Worm (Caenorhabditis elegans) whole organism, L1 larva: Measurements from ENCODE around the gene F42A10.9.

ENCODE experiments used
- C16A3.4 ChIP-seq: fragments of 150-350 bp; optimal IDR thresholded peaks from 2 replicates; lab custom pipeline; 2014; ENCODE audit warnings: missing biosample characterization, missing genetic modification characterization
- blmp-1 ChIP-seq: fragments of 150-350 bp; optimal IDR thresholded peaks from 2 replicates; lab custom pipeline; 2014; ENCODE audit warnings: missing biosample characterization, missing genetic modification characterization
- ceh-8 ChIP-seq: fragments of 200-800 bp; sonication (Bioruptor generic); optimal IDR thresholded peaks from 2 replicates; lab custom pipeline; 2018; ENCODE audit warnings: mild to moderate bottlenecking, missing genetic modification characterization, moderate library complexity, missing compliant biosample characterization
- ceh-82 ChIP-seq, 3 experiments: fragments of 150-350 bp in 1 of 3; sonication (generic microtip) in 2 of 3; optimal IDR thresholded peaks; 2 replicates each; lab custom pipeline; 2014 to 2017; ENCODE audit warnings: missing biosample characterization in 3 of 3, missing genetic modification characterization in 3 of 3
- ceh-90 ChIP-seq: sonication (generic microtip); optimal IDR thresholded peaks from 2 replicates; lab custom pipeline; 2016; ENCODE audit warnings: missing genetic modification characterization, missing compliant biosample characterization
- dpl-1 ChIP-seq, 3 experiments: fragments of 150-350 bp in 2 of 3; sonication (generic microtip) in 1 of 3; optimal IDR thresholded peaks; 2 replicates each; lab custom pipeline; 2014 to 2017; ENCODE audit warnings: missing biosample characterization in 3 of 3, missing genetic modification characterization in 3 of 3, missing genetic modification reagents in 3 of 3
- dsc-1 ChIP-seq: sonication (generic microtip); optimal IDR thresholded peaks from 2 replicates; lab custom pipeline; 2016; ENCODE audit warnings: mild to moderate bottlenecking, missing genetic modification characterization, missing compliant biosample characterization
- efl-3 ChIP-seq: fragments of 200-800 bp; sonication (Bioruptor generic); optimal IDR thresholded peaks from 2 replicates; lab custom pipeline; 2018; ENCODE audit warnings: mild to moderate bottlenecking, missing genetic modification characterization, missing compliant biosample characterization
- egl-27 ChIP-seq, 2 experiments: fragments of 150-350 bp in 1 of 2; sonication (generic microtip); optimal IDR thresholded peaks; 3 replicates each; lab custom pipeline; 2017 to 2018; ENCODE audit warnings: missing biosample characterization in 2 of 2, missing genetic modification characterization in 2 of 2, missing genetic modification reagents in 2 of 2
- elt-2 ChIP-seq: sonication (generic microtip); optimal IDR thresholded peaks from 2 replicates; lab custom pipeline; 2016; ENCODE audit warnings: missing genetic modification characterization, mild to moderate bottlenecking, inconsistent platforms, missing compliant biosample characterization, missing genetic modification reagents
- elt-3 ChIP-seq, 6 experiments: fragments of 150-350 bp in 1 of 6; sonication (generic microtip); optimal IDR thresholded peaks; 2 replicates each; lab custom pipeline; 2017 to 2018; ENCODE audit warnings: missing biosample characterization in 6 of 6, missing genetic modification characterization in 6 of 6, inconsistent platforms in 1 of 6
- fkh-10 ChIP-seq: sonication (generic microtip); optimal IDR thresholded peaks from 2 replicates; lab custom pipeline; 2017; ENCODE audit warnings: missing biosample characterization, missing genetic modification reagents, missing genetic modification characterization
- fkh-8 ChIP-seq: sonication (generic microtip); optimal IDR thresholded peaks from 2 replicates; lab custom pipeline; 2016; ENCODE audit warnings: mild to moderate bottlenecking, missing genetic modification characterization, missing compliant biosample characterization
- hlh-17 ChIP-seq: fragments of 200-800 bp; sonication (Bioruptor generic); optimal IDR thresholded peaks from 2 replicates; lab custom pipeline; 2018; ENCODE audit warnings: missing genetic modification characterization, mild to moderate bottlenecking, missing compliant biosample characterization, moderate library complexity, borderline replicate concordance
- hpl-2 ChIP-seq: fragments of 150-350 bp; optimal IDR thresholded peaks from 2 replicates; lab custom pipeline; 2014; ENCODE audit warnings: missing biosample characterization, missing genetic modification reagents, missing genetic modification characterization
- irx-1 ChIP-seq: sonication (generic microtip); optimal IDR thresholded peaks from 2 replicates; lab custom pipeline; 2016; ENCODE audit warnings: missing genetic modification characterization, missing compliant biosample characterization
- isw-1 ChIP-seq: fragments of 200-800 bp; sonication (Bioruptor generic); IDR thresholded peaks from 2 replicates; pipeline ENCODE4 v1.3.6; 2022; ENCODE audit warnings: missing genetic modification characterization, missing compliant biosample characterization
- jun-1 ChIP-seq: fragments of 150-350 bp; optimal IDR thresholded peaks from 2 replicates; lab custom pipeline; 2014; ENCODE audit warnings: missing biosample characterization, missing genetic modification reagents, missing genetic modification characterization
- lin-14 ChIP-seq: fragments of 200-800 bp; sonication (Bioruptor generic); optimal IDR thresholded peaks from 2 replicates; lab custom pipeline; 2018; ENCODE audit warnings: mild to moderate bottlenecking, missing genetic modification characterization, moderate library complexity, missing compliant biosample characterization
- lsy-2 ChIP-seq, 2 experiments: fragments of 150-350 bp; optimal IDR thresholded peaks; 2 replicates each; lab custom pipeline; 2014; ENCODE audit warnings: missing biosample characterization in 2 of 2, missing genetic modification characterization in 2 of 2
- mab-9 ChIP-seq: fragments of 200-800 bp; sonication (Bioruptor generic); IDR thresholded peaks from 2 replicates; pipeline ENCODE4 v1.3.6; 2022; ENCODE audit warnings: missing genetic modification reagents, missing genetic modification characterization, missing compliant biosample characterization
- mdl-1 ChIP-seq, 2 experiments: fragments of 150-350 bp; optimal IDR thresholded peaks; 2 replicates each; lab custom pipeline; 2014 to 2017; ENCODE audit warnings: missing biosample characterization in 2 of 2, missing genetic modification characterization in 2 of 2, inconsistent platforms in 1 of 2
- mep-1 ChIP-seq: fragments of 150-350 bp; optimal IDR thresholded peaks from 2 replicates; lab custom pipeline; 2014; ENCODE audit warnings: missing biosample characterization, missing genetic modification characterization
- nhr-19 ChIP-seq: fragments of 200-800 bp; sonication (Bioruptor generic); conservative IDR thresholded peaks from 2 replicates; pipeline ENCODE4 v1.3.6; 2022; ENCODE audit warnings: missing genetic modification characterization, missing compliant biosample characterization
- nhr-20 ChIP-seq: sonication (generic microtip); optimal IDR thresholded peaks from 2 replicates; lab custom pipeline; 2016; ENCODE audit warnings: mild to moderate bottlenecking, missing genetic modification characterization, missing compliant biosample characterization
- nhr-28 ChIP-seq: fragments of 150-350 bp; optimal IDR thresholded peaks from 2 replicates; lab custom pipeline; 2014; ENCODE audit warnings: missing biosample characterization, missing genetic modification characterization
- nhr-47 ChIP-seq: sonication (generic microtip); optimal IDR thresholded peaks from 2 replicates; lab custom pipeline; 2016; ENCODE audit warnings: mild to moderate bottlenecking, missing genetic modification characterization, moderate library complexity, missing compliant biosample characterization
- nhr-71 ChIP-seq: sonication (generic microtip); optimal IDR thresholded peaks from 2 replicates; lab custom pipeline; 2016; ENCODE audit warnings: mild to moderate bottlenecking, missing genetic modification characterization, moderate library complexity, missing compliant biosample characterization
- nhr-77 ChIP-seq: fragments of 150-350 bp; optimal IDR thresholded peaks from 2 replicates; lab custom pipeline; 2014; ENCODE audit warnings: missing biosample characterization, missing genetic modification characterization
- nhr-85 ChIP-seq: sonication (generic microtip); peaks from one replicate; lab custom pipeline; 2016; ENCODE audit warnings: missing genetic modification characterization, inconsistent platforms, missing compliant biosample characterization
- nhr-90 ChIP-seq: sonication (generic microtip); optimal IDR thresholded peaks from 2 replicates; lab custom pipeline; 2016; ENCODE audit warnings: mild to moderate bottlenecking, missing genetic modification characterization, missing compliant biosample characterization; ENCODE audit not compliant: poor library complexity
- pag-3 ChIP-seq: sonication (generic microtip); optimal IDR thresholded peaks from 2 replicates; lab custom pipeline; 2017; ENCODE audit warnings: missing genetic modification characterization, mild to moderate bottlenecking, missing compliant biosample characterization, antibody characterized with exemption, borderline replicate concordance; ENCODE audit not compliant: insufficient read depth
- pax-3 ChIP-seq: fragments of 200-800 bp; sonication (Bioruptor generic); optimal IDR thresholded peaks from 2 replicates; lab custom pipeline; 2018; ENCODE audit warnings: mild to moderate bottlenecking, missing genetic modification characterization, moderate library complexity, missing compliant biosample characterization
- pqm-1 ChIP-seq: sonication (generic microtip); optimal IDR thresholded peaks from 3 replicates; lab custom pipeline; 2017; ENCODE audit warnings: missing biosample characterization, missing genetic modification characterization
- snu-23 ChIP-seq: sonication (generic microtip); optimal IDR thresholded peaks from 2 replicates; lab custom pipeline; 2016; ENCODE audit warnings: missing genetic modification characterization, missing compliant biosample characterization
- swsn-7 ChIP-seq: sonication (generic microtip); optimal IDR thresholded peaks from 2 replicates; lab custom pipeline; 2016; ENCODE audit warnings: missing genetic modification characterization, missing compliant biosample characterization
- tbx-2 ChIP-seq: sonication (generic microtip); optimal IDR thresholded peaks from 2 replicates; lab custom pipeline; 2016; ENCODE audit warnings: missing genetic modification characterization, missing compliant biosample characterization
- tlp-1 ChIP-seq: fragments of 150-350 bp; optimal IDR thresholded peaks from 2 replicates; lab custom pipeline; 2014; ENCODE audit warnings: missing biosample characterization, missing genetic modification characterization
- unc-30 ChIP-seq: sonication (generic microtip); optimal IDR thresholded peaks from 2 replicates; lab custom pipeline; 2017; ENCODE audit warnings: missing biosample characterization, missing genetic modification characterization
- unc-86 ChIP-seq: sonication (generic microtip); optimal IDR thresholded peaks from 2 replicates; lab custom pipeline; 2016; ENCODE audit warnings: missing genetic modification characterization, missing compliant biosample characterization
- xbp-1 ChIP-seq: sonication (generic microtip); optimal IDR thresholded peaks from 2 replicates; lab custom pipeline; 2016; ENCODE audit warnings: missing genetic modification characterization, missing compliant biosample characterization
- zip-4 ChIP-seq: fragments of 200-800 bp; sonication (Bioruptor generic); optimal IDR thresholded peaks from 2 replicates; lab custom pipeline; 2018; ENCODE audit warnings: mild to moderate bottlenecking, missing genetic modification characterization, moderate library complexity, missing compliant biosample characterization

The F42A10.9 gene

DNA sequence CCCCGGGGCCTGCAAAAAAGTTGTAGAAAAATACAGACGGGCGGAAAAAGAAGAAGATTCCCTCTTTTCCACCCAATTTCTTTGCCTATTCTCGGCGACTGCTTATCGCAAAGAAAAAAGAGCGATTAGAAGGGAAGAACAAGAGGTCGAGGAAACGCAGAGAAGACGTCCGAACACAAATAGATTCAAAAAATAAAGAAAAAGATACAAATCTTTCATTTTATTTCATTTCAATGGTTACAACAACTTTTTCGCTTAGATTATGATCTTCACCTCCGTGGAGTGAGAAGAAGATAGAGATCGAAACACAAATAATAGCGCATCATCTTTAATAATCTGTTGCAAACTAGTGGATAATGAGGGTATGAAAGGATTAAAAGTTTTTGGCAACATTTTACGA is 32.3 kb upstream of the F42A10.9 start:
- peak; percentile 91 for TF ChIP-seq nhr-85 (tag; lab: Kevin White, UChicago)
- peak; percentile 43 for TF ChIP-seq efl-3 (GFP tag; lab: Kevin White, UChicago)
- TF ChIP-seq nhr-71 (tag; lab: Kevin White, UChicago): peak; percentile 53
- no peak for TF ChIP-seq nhr-19 (GFP tag; lab: Robert Waterston, UW)
- peak; percentile 58 for TF ChIP-seq mep-1 (tag; lab: Kevin White, UChicago)
- peak; percentile 9 for TF ChIP-seq nhr-77 (tag; lab: Kevin White, UChicago)
- no peak for TF ChIP-seq ceh-90 (tag; lab: Kevin White, UChicago)
- TF ChIP-seq dsc-1 (tag; lab: Kevin White, UChicago): no peak
- TF ChIP-seq elt-3 (tag; optimal IDR thresholded peaks at IDR 0.05; lab: Kevin White, UChicago): no peak
- TF ChIP-seq lin-14 (GFP tag; lab: Kevin White, UChicago): peak; percentile 81
- TF ChIP-seq nhr-20 (tag; lab: Kevin White, UChicago): peak; percentile 36
- TF ChIP-seq pag-3: no peak
- no peak for TF ChIP-seq nhr-28
- peak; percentile 9 for TF ChIP-seq snu-23 (GFP tag; lab: Kevin White, UChicago)
- peak in 1 of 2 experiments; percentile 6 for TF ChIP-seq lsy-2 (tag; optimal IDR thresholded peaks at IDR 0.05; lab: Kevin White, UChicago)
- peak; percentile 69 for TF ChIP-seq blmp-1 (tag; lab: Kevin White, UChicago)

DNA sequence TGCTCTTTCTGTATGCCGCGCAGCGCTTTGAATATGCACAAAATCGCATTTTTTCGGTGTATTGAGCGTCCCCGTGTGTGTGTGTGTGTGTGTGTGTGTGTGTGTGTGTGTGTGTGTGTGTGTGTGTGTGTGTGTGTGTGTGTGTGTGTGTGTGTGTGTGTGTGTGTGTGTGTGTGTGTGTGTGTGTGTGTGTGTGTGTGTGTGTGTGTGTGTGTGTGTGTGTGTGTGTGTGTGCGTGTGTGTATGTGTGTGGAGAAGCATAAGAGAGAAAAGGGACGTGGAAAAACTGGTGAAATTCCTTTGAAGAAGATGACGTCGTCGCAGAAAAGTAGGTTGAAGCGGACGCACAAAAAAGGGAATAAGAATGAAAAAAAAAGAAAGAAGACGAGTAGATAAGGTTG is 31.0 kb upstream of the F42A10.9 start:
- TF ChIP-seq ceh-82 (tag; optimal IDR thresholded peaks at IDR 0.05; lab: Kevin White, UChicago): peak in 1 of 3 experiments; percentile 2
- TF ChIP-seq lsy-2 (tag; optimal IDR thresholded peaks at IDR 0.05; lab: Kevin White, UChicago): peak in 1 of 2 experiments; percentile 21
- peak in 1 of 3 experiments; percentile 1 for TF ChIP-seq dpl-1 (GFP tag; optimal IDR thresholded peaks at IDR 0.05; lab: Kevin White, UChicago)
- TF ChIP-seq swsn-7 (tag; lab: Kevin White, UChicago): peak; percentile 62
- peak; percentile 73 for TF ChIP-seq fkh-8 (tag; lab: Kevin White, UChicago)
- TF ChIP-seq isw-1 (GFP tag; lab: Robert Waterston, UW): 0 out of 2 replicates have a peak, but pooled peaks have one; percentile 22
- TF ChIP-seq hlh-17: peak; percentile 60
- peak; percentile 40 for TF ChIP-seq elt-2 (tag; lab: Kevin White, UChicago)
- peak; percentile 42; the same call in 1 of the 2 replicates for TF ChIP-seq nhr-19 (GFP tag; lab: Robert Waterston, UW)
- TF ChIP-seq blmp-1 (tag; lab: Kevin White, UChicago): peak; percentile 49
- peak; percentile 79 for TF ChIP-seq nhr-85 (tag; lab: Kevin White, UChicago)
- TF ChIP-seq xbp-1 (tag; lab: Kevin White, UChicago): peak; percentile 5
- TF ChIP-seq ceh-8 (GFP tag; lab: Kevin White, UChicago): peak; percentile 79
- TF ChIP-seq irx-1 (tag; lab: Kevin White, UChicago): peak; percentile 46
- TF ChIP-seq lin-14 (GFP tag; lab: Kevin White, UChicago): peak; percentile 94
- peak; percentile 50 for TF ChIP-seq zip-4
- TF ChIP-seq unc-86 (tag; lab: Kevin White, UChicago): peak; percentile 70
- peak; percentile 65 for TF ChIP-seq fkh-10
- peak; percentile 44 for TF ChIP-seq tbx-2 (tag; lab: Kevin White, UChicago)
- TF ChIP-seq nhr-71 (tag; lab: Kevin White, UChicago): peak; percentile 41
- peak; percentile 75 for TF ChIP-seq pax-3 (tag; lab: Kevin White, UChicago)
- peak; percentile 70 for TF ChIP-seq nhr-47 (tag; lab: Kevin White, UChicago)

DNA sequence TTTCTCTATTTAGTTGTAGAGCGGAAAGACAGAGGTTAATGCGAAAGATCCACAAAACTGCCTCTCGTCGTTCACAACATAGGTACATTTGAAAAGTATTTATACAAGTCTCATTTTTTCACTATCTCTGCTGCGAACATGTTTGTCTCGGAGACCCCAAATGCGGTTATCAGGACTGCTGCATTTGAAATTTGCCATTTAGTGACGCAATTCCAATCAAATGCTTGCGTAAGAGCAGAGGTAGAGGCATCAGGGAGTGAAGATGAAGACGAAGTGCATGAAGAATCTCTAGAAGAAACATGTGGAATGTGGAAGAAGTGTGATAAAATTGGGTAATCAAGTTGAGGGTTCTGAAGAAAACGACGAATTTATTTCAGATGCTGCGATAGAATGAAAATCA is 30.3 kb upstream of the F42A10.9 start:
- TF ChIP-seq ceh-90 (tag; lab: Kevin White, UChicago) (no peak), dsc-1 (tag; lab: Kevin White, UChicago) (peak; percentile 75)

DNA sequence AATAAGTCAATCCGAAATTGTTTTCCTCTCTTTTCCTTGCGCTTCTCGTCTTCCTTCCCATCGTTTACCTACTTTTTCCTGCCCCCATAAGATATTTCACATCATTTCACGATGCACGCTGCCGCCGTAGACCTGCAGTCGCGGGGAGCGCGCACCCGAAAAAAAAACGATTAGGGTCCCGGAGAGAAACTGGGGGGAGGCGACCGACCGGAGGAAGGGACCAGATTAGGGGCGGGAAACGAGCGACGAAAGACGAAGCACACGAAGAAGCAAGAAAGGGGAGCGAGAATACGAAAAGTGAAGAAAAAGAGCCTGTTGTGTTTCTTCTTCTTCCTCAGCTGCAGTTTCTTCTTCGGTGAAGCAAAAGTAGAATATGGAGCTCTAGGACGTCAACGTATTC is 29.2 kb upstream of the F42A10.9 start:
- TF ChIP-seq lin-14 (GFP tag; lab: Kevin White, UChicago): peak; percentile 83
- TF ChIP-seq ceh-90 (tag; lab: Kevin White, UChicago): no peak
- no peak for TF ChIP-seq C16A3.4 (tag; lab: Kevin White, UChicago)
- no peak for TF ChIP-seq egl-27 (tag; optimal IDR thresholded peaks at IDR 0.05; lab: Kevin White, UChicago)
- TF ChIP-seq mdl-1 (tag; optimal IDR thresholded peaks at IDR 0.05; lab: Kevin White, UChicago): no peak
- TF ChIP-seq elt-3 (tag; optimal IDR thresholded peaks at IDR 0.05; lab: Kevin White, UChicago): no peak
- TF ChIP-seq dpl-1 (GFP tag; optimal IDR thresholded peaks at IDR 0.05; lab: Kevin White, UChicago): no peak
- TF ChIP-seq nhr-71 (tag; lab: Kevin White, UChicago): peak; percentile 15
- no peak for TF ChIP-seq jun-1 (tag; lab: Kevin White, UChicago)
- no peak for TF ChIP-seq dsc-1 (tag; lab: Kevin White, UChicago)
- no peak for TF ChIP-seq lsy-2 (tag; optimal IDR thresholded peaks at IDR 0.05; lab: Kevin White, UChicago)
- TF ChIP-seq snu-23 (GFP tag; lab: Kevin White, UChicago): no peak
- TF ChIP-seq fkh-10: peak; percentile 68
- TF ChIP-seq tlp-1 (tag; lab: Kevin White, UChicago): no peak
- no peak for TF ChIP-seq unc-30
- TF ChIP-seq mab-9 (GFP tag; lab: Robert Waterston, UW): no peak
- TF ChIP-seq swsn-7 (tag; lab: Kevin White, UChicago): peak; percentile 5
- no peak for TF ChIP-seq pqm-1 (tag; lab: Kevin White, UChicago)
- TF ChIP-seq tbx-2 (tag; lab: Kevin White, UChicago): peak; percentile 20
- no peak for TF ChIP-seq nhr-19 (GFP tag; lab: Robert Waterston, UW)
- TF ChIP-seq ceh-82 (tag; optimal IDR thresholded peaks at IDR 0.05; lab: Kevin White, UChicago): peak in 1 of 3 experiments; percentile 57
- no peak for TF ChIP-seq efl-3 (GFP tag; lab: Kevin White, UChicago)
- TF ChIP-seq nhr-77 (tag; lab: Kevin White, UChicago): no peak
- TF ChIP-seq nhr-90 (tag; lab: Kevin White, UChicago): no peak
- TF ChIP-seq hpl-2 (GFP tag; lab: Kevin White, UChicago): no peak
